Worm (Caenorhabditis elegans): ENCODE data around the gene mlh-1.

mlh-1 gene

ce11 chrIII:13549960-13550359, 35.6 kb upstream of the mlh-1 start:
- TF ChIP-seq nhr-21 (tag; optimal IDR thresholded peaks at IDR 0.05) (no peak), F13H6.1 (tag; optimal IDR thresholded peaks at IDR 0.05) (no peak), lin-11 (tag; optimal IDR thresholded peaks at IDR 0.05) (no peak), peb-1 (tag; optimal IDR thresholded peaks at IDR 0.05) (no peak), skn-1 (tag; optimal IDR thresholded peaks at IDR 0.05) (no peak), Y55F3AM.14 (GFP tag; optimal IDR thresholded peaks at IDR 0.05) (no peak), egl-27 (tag; optimal IDR thresholded peaks at IDR 0.05) (no peak), ama-1 (optimal IDR thresholded peaks at IDR 0.05) (peak; percentile 32), unc-39 (tag; optimal IDR thresholded peaks at IDR 0.05) (no peak), sma-3 (GFP tag; optimal IDR thresholded peaks at IDR 0.05) (no peak), ZK546.5 (tag; optimal IDR thresholded peaks at IDR 0.05) (no peak), dmd-4 (tag; optimal IDR thresholded peaks at IDR 0.05) (no peak), mbf-1 (tag; optimal IDR thresholded peaks at IDR 0.05) (no peak), nhr-11 (tag; optimal IDR thresholded peaks at IDR 0.05) (no peak), crh-2 (tag; optimal IDR thresholded peaks at IDR 0.05) (no peak), nhr-129 (tag; optimal IDR thresholded peaks at IDR 0.05) (peak; percentile 9), lsy-2 (tag; optimal IDR thresholded peaks at IDR 0.05) (peak in 1 of 2 experiments; percentile 9), sem-4 (tag; optimal IDR thresholded peaks at IDR 0.05) (no peak), nhr-25 (tag; optimal IDR thresholded peaks at IDR 0.05) (no peak), elt-1 (tag; optimal IDR thresholded peaks at IDR 0.05) (no peak)

DNA sequence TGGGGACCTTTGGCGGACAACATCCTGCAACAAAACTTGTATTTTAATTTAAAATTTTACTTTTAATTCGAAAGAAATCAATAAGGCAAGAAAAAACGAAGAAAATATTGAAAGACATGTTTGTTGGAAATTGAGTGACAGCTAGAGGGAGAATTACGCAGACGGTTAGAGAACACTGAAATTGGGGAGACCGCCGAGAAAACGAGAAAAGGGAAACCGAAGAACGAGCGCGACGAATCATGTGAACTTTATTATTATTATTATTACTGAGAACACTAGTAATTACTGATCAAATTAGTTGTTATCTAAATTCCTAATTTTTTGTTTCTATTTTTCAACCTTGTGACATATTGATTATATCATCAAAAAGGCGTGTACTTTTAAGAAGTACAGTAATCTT, 34.6 kb upstream of the mlh-1 start, which contains the start of gene mmad-1:
Gene mmad-1 (minus strand): TSS at position 24 of the 400 bp plus-strand sequence.
- TF ChIP-seq unc-39 (tag; optimal IDR thresholded peaks at IDR 0.05) (no peak), ZK546.5 (tag; optimal IDR thresholded peaks at IDR 0.05) (no peak), sma-9 (GFP tag; optimal IDR thresholded peaks at IDR 0.05) (peak; percentile 37), sma-9 (tag; optimal IDR thresholded peaks at IDR 0.05) (no peak), snpc-4 (tag; optimal IDR thresholded peaks at IDR 0.05) (no peak), lin-13 (GFP tag; optimal IDR thresholded peaks at IDR 0.05) (no peak), ceh-82 (tag; optimal IDR thresholded peaks at IDR 0.05) (no peak), fos-1 (tag; optimal IDR thresholded peaks at IDR 0.05) (peak; percentile 55), lin-39 (tag; optimal IDR thresholded peaks at IDR 0.05) (no peak), nhr-77 (tag; optimal IDR thresholded peaks at IDR 0.05) (no peak), ztf-11 (tag; optimal IDR thresholded peaks at IDR 0.05) (no peak), ztf-4 (tag; optimal IDR thresholded peaks at IDR 0.05) (peak; percentile 32), nhr-12 (tag; optimal IDR thresholded peaks at IDR 0.05) (no peak), ztf-1 (GFP tag; conservative IDR thresholded peaks at IDR 0.05) (no peak), ama-1 (optimal IDR thresholded peaks at IDR 0.05) (peak; percentile 26), unc-62 (GFP tag; optimal IDR thresholded peaks at IDR 0.05) (no peak), crh-2 (tag; optimal IDR thresholded peaks at IDR 0.05) (peak; percentile 72), sem-4 (tag; optimal IDR thresholded peaks at IDR 0.05) (peak; percentile 16), nhr-129 (tag; optimal IDR thresholded peaks at IDR 0.05) (peak; percentile 59), nhr-25 (tag; optimal IDR thresholded peaks at IDR 0.05) (peak; percentile 43), aly-2 (tag; optimal IDR thresholded peaks at IDR 0.05) (no peak), sma-3 (GFP tag; optimal IDR thresholded peaks at IDR 0.05) (peak; percentile 59), skn-1 (tag; optimal IDR thresholded peaks at IDR 0.05) (no peak), ceh-16 (tag; optimal IDR thresholded peaks at IDR 0.05) (no peak), nhr-11 (tag; optimal IDR thresholded peaks at IDR 0.05) (no peak), F13H6.1 (tag; optimal IDR thresholded peaks at IDR 0.05) (peak; percentile 33), mdl-1 (tag; optimal IDR thresholded peaks at IDR 0.05) (no peak), alr-1 (tag; optimal IDR thresholded peaks at IDR 0.05) (no peak), gmeb-1 (tag; optimal IDR thresholded peaks at IDR 0.05) (peak; percentile 22), unc-55 (GFP tag; optimal IDR thresholded peaks at IDR 0.05) (peak; percentile 61), nhr-6 (tag; optimal IDR thresholded peaks at IDR 0.05) (no peak), nhr-21 (tag; optimal IDR thresholded peaks at IDR 0.05) (no peak), C34F6.9 (tag; optimal IDR thresholded peaks at IDR 0.05) (peak; percentile 69), lin-11 (tag; optimal IDR thresholded peaks at IDR 0.05) (no peak), peb-1 (tag; optimal IDR thresholded peaks at IDR 0.05) (no peak), mab-5 (tag; optimal IDR thresholded peaks at IDR 0.05) (no peak), nhr-23 (tag; optimal IDR thresholded peaks at IDR 0.05) (no peak), elt-1 (tag; optimal IDR thresholded peaks at IDR 0.05) (no peak), Y55F3AM.14 (GFP tag; optimal IDR thresholded peaks at IDR 0.05) (no peak), nhr-10 (tag; optimal IDR thresholded peaks at IDR 0.05) (no peak), elt-3 (tag; optimal IDR thresholded peaks at IDR 0.05) (no peak), zag-1 (tag; optimal IDR thresholded peaks at IDR 0.05) (no peak), mbf-1 (tag; optimal IDR thresholded peaks at IDR 0.05) (no peak), dmd-4 (tag; optimal IDR thresholded peaks at IDR 0.05) (no peak), egl-27 (tag; optimal IDR thresholded peaks at IDR 0.05) (no peak), lsy-2 (tag; optimal IDR thresholded peaks at IDR 0.05) (peak in 1 of 2 experiments; percentile 67), nhr-237 (tag; optimal IDR thresholded peaks at IDR 0.05) (no peak), R02D3.7 (tag; optimal IDR thresholded peaks at IDR 0.05) (no peak), blmp-1 (tag; optimal IDR thresholded peaks at IDR 0.05; ENCODE audit: insufficient read depth) (peak; percentile 76)

All from whole organism, L2 larva.